Worm (Caenorhabditis elegans) whole organism, late embryonic: ENCODE results near the gene col-165.

Experiments used
- ama-1 ChIP-seq: fragments of 150-350 bp; optimal IDR thresholded peaks from 2 replicates; lab custom pipeline; 2014
- ceh-22 ChIP-seq: sonication (generic microtip); optimal IDR thresholded peaks from 2 replicates; lab custom pipeline; 2017; ENCODE audit warnings: missing biosample characterization, missing genetic modification characterization
- ceh-9 ChIP-seq: sonication (generic microtip); optimal IDR thresholded peaks from 2 replicates; lab custom pipeline; 2016; ENCODE audit warnings: mild to moderate bottlenecking, missing genetic modification characterization, inconsistent platforms, missing compliant biosample characterization
- dmd-4 ChIP-seq: sonication (generic microtip); optimal IDR thresholded peaks from 2 replicates; lab custom pipeline; 2016; ENCODE audit warnings: borderline replicate concordance, missing genetic modification characterization, missing compliant biosample characterization
- ets-4 ChIP-seq: sonication (generic microtip); optimal IDR thresholded peaks from 2 replicates; lab custom pipeline; 2016; ENCODE audit warnings: missing genetic modification characterization, missing compliant biosample characterization
- fax-1 ChIP-seq: sonication (generic microtip); optimal IDR thresholded peaks from 2 replicates; lab custom pipeline; 2016; ENCODE audit warnings: missing genotype, missing genetic modification characterization, missing compliant biosample characterization
- fkh-10 ChIP-seq: fragments of 150-350 bp; optimal IDR thresholded peaks from 2 replicates; lab custom pipeline; 2014; ENCODE audit warnings: missing biosample characterization, missing genetic modification reagents, missing genetic modification characterization
- hlh-6 ChIP-seq: sonication (generic microtip); optimal IDR thresholded peaks from 2 replicates; lab custom pipeline; 2016; ENCODE audit warnings: missing genotype, missing genetic modification characterization, missing compliant biosample characterization
- nhr-11 ChIP-seq: fragments of 150-350 bp; optimal IDR thresholded peaks from 2 replicates; lab custom pipeline; 2014; ENCODE audit warnings: missing biosample characterization, missing genetic modification characterization
- odd-2 ChIP-seq: sonication (generic microtip); optimal IDR thresholded peaks from 2 replicates; lab custom pipeline; 2017; ENCODE audit warnings: antibody characterized with exemption, mild to moderate bottlenecking, missing genetic modification characterization, missing compliant biosample characterization
- pag-3 ChIP-seq: sonication (generic microtip); optimal IDR thresholded peaks from 2 replicates; lab custom pipeline; 2016; ENCODE audit warnings: missing compliant biosample characterization, missing genetic modification characterization, borderline replicate concordance
- tbx-7 ChIP-seq: sonication (generic microtip); optimal IDR thresholded peaks from 2 replicates; lab custom pipeline; 2016; ENCODE audit warnings: missing genotype, missing genetic modification characterization, missing compliant biosample characterization
- unc-86 ChIP-seq: sonication (generic microtip); optimal IDR thresholded peaks from 2 replicates; lab custom pipeline; 2016; ENCODE audit warnings: missing genetic modification characterization, missing compliant biosample characterization

DNA sequence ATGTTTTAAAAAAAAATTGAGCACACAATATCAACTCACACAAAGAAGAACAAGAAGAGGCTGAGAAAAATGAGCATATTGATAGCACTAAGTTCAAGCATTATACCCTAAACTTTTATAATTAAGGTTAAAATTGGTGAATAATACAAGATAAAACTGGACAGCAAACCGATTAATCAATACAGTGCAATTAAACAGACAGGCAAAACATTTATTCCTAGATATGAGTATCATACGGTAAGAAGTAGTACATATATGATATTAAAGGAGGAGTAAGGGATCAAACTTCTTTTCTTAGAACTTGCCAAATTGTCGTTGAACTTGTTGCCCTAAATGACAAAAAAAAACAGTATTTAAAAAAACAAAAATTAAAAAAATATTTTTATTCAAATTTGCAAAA, 18.6 kb downstream of the col-165 start, which contains the start of gene R160.14:
- TF ChIP-seq nhr-11 (tag; lab: Kevin White, UChicago): no peak
- no peak for TF ChIP-seq fax-1 (tag; lab: Kevin White, UChicago)
- TF ChIP-seq fkh-10 (GFP tag; lab: Kevin White, UChicago): no peak
- TF ChIP-seq ama-1: no peak
- TF ChIP-seq dmd-4: no peak
- TF ChIP-seq tbx-7 (tag; lab: Kevin White, UChicago): no peak
- TF ChIP-seq pag-3: no peak
- no peak for TF ChIP-seq ceh-22 (tag; lab: Kevin White, UChicago)
- no peak for TF ChIP-seq ets-4 (tag; lab: Kevin White, UChicago)
- TF ChIP-seq hlh-6: no peak
- no peak for TF ChIP-seq odd-2 (tag; lab: Kevin White, UChicago)
- TF ChIP-seq unc-86 (tag; lab: Kevin White, UChicago): no peak
- TF ChIP-seq ceh-9 (tag; lab: Kevin White, UChicago): no peak
